Fruit fly (Drosophila melanogaster) whole organism, pupa: Measurements from ENCODE around the gene CG13085.

Experiments used
- CG10348 ChIP-seq: fragments of 200-800 bp; sonication (Bioruptor generic); IDR thresholded peaks from 2 replicates; pipeline ENCODE4 v1.3.6; 2022; ENCODE audit warnings: missing biosample characterization, missing genetic modification characterization
- CG12605 ChIP-seq: fragments of 200-800 bp; sonication (Bioruptor generic); IDR thresholded peaks from 2 replicates; pipeline ENCODE4 v1.3.6; 2022; ENCODE audit warnings: missing biosample characterization, missing genetic modification characterization
- CG9948 ChIP-seq: fragments of 200-800 bp; sonication (Bioruptor generic); optimal IDR thresholded peaks from 2 replicates; lab custom pipeline; 2018; ENCODE audit warnings: missing biosample characterization, mild to moderate bottlenecking, missing genetic modification characterization, moderate library complexity
- EcR ChIP-seq: fragments of 200-800 bp; sonication (Bioruptor generic); optimal IDR thresholded peaks from 3 replicates; lab custom pipeline; 2019; ENCODE audit warnings: missing biosample characterization, missing genetic modification characterization, mild to moderate bottlenecking, moderate library complexity, missing genetic modification reagents
- Pif1B ChIP-seq: fragments of 200-800 bp; sonication (Bioruptor generic); optimal IDR thresholded peaks from 3 replicates; lab custom pipeline; 2016; ENCODE audit warnings: missing biosample characterization, missing genetic modification characterization
- Snoo ChIP-seq: fragments of 200-800 bp; sonication (Bioruptor generic); optimal IDR thresholded peaks from 3 replicates; lab custom pipeline; 2017; ENCODE audit warnings: missing biosample characterization, mild to moderate bottlenecking, missing genetic modification characterization, inconsistent platforms
- gl ChIP-seq: fragments of 200-800 bp; sonication (Bioruptor generic); optimal IDR thresholded peaks from 2 replicates; lab custom pipeline; 2018; ENCODE audit warnings: missing biosample characterization, mild to moderate bottlenecking, missing genetic modification characterization
- rn ChIP-seq: fragments of 200-800 bp; sonication (Bioruptor generic); IDR thresholded peaks from 2 replicates; pipeline ENCODE4 v1.3.6; 2022; ENCODE audit warnings: missing biosample characterization, missing genetic modification characterization

DNA sequence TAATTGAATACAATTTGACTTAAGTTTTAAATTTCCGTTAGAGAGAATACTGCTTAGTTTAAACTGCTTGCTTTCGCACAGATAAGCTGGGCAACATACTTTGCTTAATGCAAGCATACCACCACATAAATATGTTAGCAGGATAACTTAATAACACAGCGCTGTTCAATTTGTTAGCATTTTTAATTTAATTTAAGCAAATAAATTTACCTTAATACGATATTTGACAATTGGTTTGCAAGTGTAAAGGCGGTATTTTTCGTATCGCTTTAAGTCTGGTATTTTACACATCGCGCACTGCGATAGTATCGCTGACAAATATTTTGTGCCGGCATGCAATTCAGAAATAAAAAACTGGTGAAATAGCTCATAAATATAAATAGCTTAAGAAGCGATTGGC, 6.5 kb downstream of the CG13085 start, which contains the start of gene RtcB:
- TF ChIP-seq CG10348 (GFP tag; lab: Robert Waterston, UW) (no peak), CG9948 (tag; lab: Kevin White, UChicago) (no peak), CG12605 (GFP tag; lab: Robert Waterston, UW) (no peak), EcR (GFP tag; lab: Kevin White, UChicago) (no peak), gl (tag; lab: Kevin White, UChicago) (no peak), Snoo (tag; lab: Kevin White, UChicago) (no peak), Pif1B (GFP tag; lab: Kevin White, UChicago) (no peak), rn (GFP tag; lab: Robert Waterston, UW) (no peak)
